Fruit fly (Drosophila melanogaster): ENCODE results near the gene Nup35.

The Nup35 gene

DNA sequence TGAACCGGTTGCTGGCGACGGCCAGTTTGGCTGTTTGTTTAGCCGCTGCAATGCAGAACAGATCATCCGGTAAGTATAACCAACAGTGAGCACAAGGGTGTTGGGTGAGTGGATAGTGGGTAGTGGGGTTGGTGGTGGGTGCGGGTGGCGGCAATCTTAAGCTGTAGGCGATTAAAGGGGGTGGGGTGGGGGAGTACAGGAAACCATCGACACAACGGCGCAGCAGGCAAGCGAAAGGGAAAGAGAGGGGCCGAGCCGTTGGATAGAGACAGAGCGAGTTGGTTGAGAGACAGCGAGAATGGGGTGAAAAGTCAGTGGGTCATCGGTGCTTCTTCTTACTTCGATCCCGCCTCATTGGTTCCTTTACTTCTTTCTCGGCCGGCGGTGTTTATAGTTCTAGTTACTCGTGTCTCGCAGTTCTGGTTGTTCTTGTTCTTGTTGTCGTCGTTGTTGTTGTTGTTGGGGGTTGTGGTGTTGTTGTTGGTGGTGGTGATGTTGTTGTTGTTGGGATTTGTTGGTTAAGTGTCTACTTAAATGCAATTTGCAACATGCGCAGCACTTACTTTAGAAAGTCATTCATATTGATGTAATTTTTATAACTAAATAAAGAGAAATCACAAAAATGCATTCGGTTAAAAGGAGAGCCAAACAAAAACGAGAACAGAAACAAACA lies 11.6 kb upstream of the Nup35 start:
- TF ChIP-seq CG7987 (GFP tag; optimal IDR thresholded peaks at IDR 0.05) = no peak
- TF ChIP-seq CG30020 (tag; optimal IDR thresholded peaks at IDR 0.05) = no peak
- peak in 1 of 2 experiments; percentile 76 for TF ChIP-seq Hr78 (GFP tag; optimal IDR thresholded peaks at IDR 0.05)
- no peak for TF ChIP-seq CG10979 (tag; optimal IDR thresholded peaks at IDR 0.05)
- no peak for TF ChIP-seq CG15696 (tag; optimal IDR thresholded peaks at IDR 0.05)
- no peak for TF ChIP-seq pnt (GFP tag; optimal IDR thresholded peaks at IDR 0.05)
- no peak for TF ChIP-seq CG5953 (GFP tag; IDR thresholded peaks at IDR 0.05)
- TF ChIP-seq CG17328 (GFP tag; IDR thresholded peaks at IDR 0.05) = no peak
- TF ChIP-seq CkIIα-i1 (GFP tag; IDR thresholded peaks at IDR 0.05) = no peak
- TF ChIP-seq CG8765 (GFP tag; IDR thresholded peaks at IDR 0.05) = no peak
- no peak for TF ChIP-seq CG10431 (GFP tag; optimal IDR thresholded peaks at IDR 0.05)
- TF ChIP-seq E2f2 (GFP tag; IDR thresholded peaks at IDR 0.05) = no peak
- no peak for TF ChIP-seq vfl (GFP tag; optimal IDR thresholded peaks at IDR 0.05)
- TF ChIP-seq D (optimal IDR thresholded peaks at IDR 0.05) = no peak
- TF ChIP-seq D (GFP tag; optimal IDR thresholded peaks at IDR 0.05) = no peak
- TF ChIP-seq CG4360 (GFP tag; IDR thresholded peaks at IDR 0.05) = peak; percentile 72
- peak; percentile 69 for TF ChIP-seq CG1832 (GFP tag; optimal IDR thresholded peaks at IDR 0.05)
- TF ChIP-seq CG15269 (tag; optimal IDR thresholded peaks at IDR 0.05) = no peak
- no peak for TF ChIP-seq Aef1 (GFP tag; IDR thresholded peaks at IDR 0.05)
- no peak for TF ChIP-seq CG4854 (GFP tag; optimal IDR thresholded peaks at IDR 0.05)
- TF ChIP-seq mirr (GFP tag; optimal IDR thresholded peaks at IDR 0.05) = no peak
- no peak for TF ChIP-seq Gsc (GFP tag; IDR thresholded peaks at IDR 0.05)
- no peak for TF ChIP-seq CG9215 (GFP tag; IDR thresholded peaks at IDR 0.05)
- no peak for TF ChIP-seq sna (GFP tag; IDR thresholded peaks at IDR 0.05; ENCODE audit: partially characterized antibody)
- peak; percentile 49 for TF ChIP-seq Med (GFP tag)
- TF ChIP-seq zf30C (GFP tag; optimal IDR thresholded peaks at IDR 0.05) = no peak
- TF ChIP-seq sc (optimal IDR thresholded peaks at IDR 0.05) = no peak
- no peak for TF ChIP-seq sc (GFP tag; optimal IDR thresholded peaks at IDR 0.05)
- TF ChIP-seq CG4617 (GFP tag; optimal IDR thresholded peaks at IDR 0.05; ENCODE audit: borderline replicate concordance) = no peak
- TF ChIP-seq CG14441 (GFP tag; IDR thresholded peaks at IDR 0.05) = no peak
- TF ChIP-seq CG15514 (GFP tag; optimal IDR thresholded peaks at IDR 0.05) = no peak
- no peak for TF ChIP-seq CG4404 (GFP tag; IDR thresholded peaks at IDR 0.05)
- no peak for TF ChIP-seq CG13287 (GFP tag; IDR thresholded peaks at IDR 0.05; ENCODE audit: partially characterized antibody)
- no peak for TF ChIP-seq dmrt99B (tag; optimal IDR thresholded peaks at IDR 0.05)
- TF ChIP-seq MESR4 (GFP tag; optimal IDR thresholded peaks at IDR 0.05) = no peak
- TF ChIP-seq bab2 (GFP tag; optimal IDR thresholded peaks at IDR 0.05) = no peak
- no peak for TF ChIP-seq CG1233 (GFP tag; optimal IDR thresholded peaks at IDR 0.05)
- peak; percentile 21 for TF ChIP-seq Nf-YC (tag; optimal IDR thresholded peaks at IDR 0.05)
- TF ChIP-seq CG31365 (tag; optimal IDR thresholded peaks at IDR 0.05) = no peak
- peak; percentile 91 for TF ChIP-seq crol (GFP tag; IDR thresholded peaks at IDR 0.05)
- no peak for TF ChIP-seq CG2129 (GFP tag; IDR thresholded peaks at IDR 0.05; ENCODE audit: partially characterized antibody)
- TF ChIP-seq CTCF (GFP tag; optimal IDR thresholded peaks at IDR 0.05) = no peak
- TF ChIP-seq CG14050 (GFP tag; IDR thresholded peaks at IDR 0.05) = no peak
- no peak for TF ChIP-seq corto (GFP tag; optimal IDR thresholded peaks at IDR 0.05)
- TF ChIP-seq CG2889 (GFP tag; IDR thresholded peaks at IDR 0.05) = no peak
- no peak for TF ChIP-seq HHEX (GFP tag; optimal IDR thresholded peaks at IDR 0.05)
- no peak for TF ChIP-seq CG3407 (GFP tag; optimal IDR thresholded peaks at IDR 0.05)
- no peak for TF ChIP-seq run (tag; optimal IDR thresholded peaks at IDR 0.05)
- TF ChIP-seq pros (GFP tag; optimal IDR thresholded peaks at IDR 0.05) = peak; percentile 40
- TF ChIP-seq tin (GFP tag; optimal IDR thresholded peaks at IDR 0.05) = no peak
- TF ChIP-seq pum (GFP tag; optimal IDR thresholded peaks at IDR 0.05) = no peak

All from whole organism, embryonic.